In the genomic region with DNA sequence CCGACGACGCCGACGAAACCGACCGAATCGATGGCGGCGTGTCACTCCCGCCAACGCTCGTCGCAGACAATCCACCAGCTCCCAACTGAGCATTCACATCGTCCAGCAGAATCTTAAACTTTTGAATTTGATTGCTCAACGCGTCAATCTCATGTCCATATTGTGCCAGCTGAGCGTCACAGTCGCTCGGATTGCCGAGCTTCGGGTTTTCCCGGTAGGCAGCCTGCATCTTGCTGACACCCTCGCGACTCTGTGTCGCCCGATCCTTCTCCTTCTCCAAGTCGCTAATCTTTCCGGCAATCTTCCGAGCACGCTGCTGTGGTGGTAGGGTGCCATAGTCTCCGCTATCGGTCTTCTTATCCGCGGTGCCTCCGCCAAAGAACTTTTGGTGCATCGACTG, we compare ENCODE assay signal across 3 worm cellular contexts.
A peak's percentile ranks its signal among the peaks of the same experiment; 100 is the strongest.
TF ChIP-seq lines count a peak whose summit lies in the region.

No protein-coding gene starts in this region.

TF ChIP-seq in whole organism, L4 larva, 104 proteins besides CTCF, POLR2A, EP300 and RAD21:
- TF ChIP-seq set-16 (GFP tag; IDR thresholded peaks at IDR 0.05; lab: Robert Waterston, UW) (peak; percentile 80), duxl-1 (tag; optimal IDR thresholded peaks at IDR 0.05; lab: Kevin White, UChicago; ENCODE audit: poor library complexity) (no peak), zfp-3 (GFP tag; conservative IDR thresholded peaks at IDR 0.05; lab: Robert Waterston, UW) (no peak), aha-1 (tag; lab: Kevin White, UChicago) (peak; percentile 48)
TF ChIP-seq in whole organism, L4 larva: peak in this region for 2.

TF ChIP-seq in whole organism, late embryonic, 69 proteins besides CTCF, POLR2A, EP300 and RAD21:
- TF ChIP-seq ama-1 (optimal IDR thresholded peaks at IDR 0.05; lab: Kevin White, UChicago) (no peak), ztf-16 (tag; optimal IDR thresholded peaks at IDR 0.05; lab: Kevin White, UChicago) (no peak), odd-2 (tag; optimal IDR thresholded peaks at IDR 0.05; lab: Kevin White, UChicago) (no peak), nhr-11 (tag; optimal IDR thresholded peaks at IDR 0.05; lab: Kevin White, UChicago) (no peak), ceh-48 (tag; optimal IDR thresholded peaks at IDR 0.05; lab: Kevin White, UChicago) (no peak), sdc-2 (tag; optimal IDR thresholded peaks at IDR 0.05; lab: Kevin White, UChicago) (peak; percentile 7), unc-86 (tag; optimal IDR thresholded peaks at IDR 0.05; lab: Kevin White, UChicago) (no peak), lin-11 (tag; optimal IDR thresholded peaks at IDR 0.05; lab: Kevin White, UChicago) (no peak), dve-1 (tag; optimal IDR thresholded peaks at IDR 0.05; lab: Kevin White, UChicago) (no peak)

TF ChIP-seq in whole organism, young adult, 124 proteins besides CTCF, POLR2A, EP300 and RAD21:
- TF ChIP-seq dpff-1 (tag; optimal IDR thresholded peaks at IDR 0.05; lab: Kevin White, UChicago) (no peak), pbrm-1 (GFP tag; IDR thresholded peaks at IDR 0.05; lab: Robert Waterston, UW) (no peak), xnd-1 (tag; optimal IDR thresholded peaks at IDR 0.05; lab: Kevin White, UChicago) (no peak), madf-8 (GFP tag; conservative IDR thresholded peaks at IDR 0.05; lab: Robert Waterston, UW) (no peak), F23B12.7 (tag; optimal IDR thresholded peaks at IDR 0.05; lab: Kevin White, UChicago; ENCODE audit: insufficient read depth) (no peak), unc-130 (GFP tag; optimal IDR thresholded peaks at IDR 0.05; lab: Kevin White, UChicago) (no peak), sptf-2 (GFP tag; optimal IDR thresholded peaks at IDR 0.05; lab: Kevin White, UChicago) (no peak), Y53G8AR.9 (GFP tag; conservative IDR thresholded peaks at IDR 0.05; lab: Robert Waterston, UW) (0 out of 2 replicates have a peak, but pooled peaks have one; percentile 25), Y95B8A.8 (GFP tag; IDR thresholded peaks at IDR 0.05; lab: Robert Waterston, UW) (no peak), dox-1 (GFP tag; IDR thresholded peaks at IDR 0.05; lab: Robert Waterston, UW) (no peak), zfh-2 (GFP tag; conservative IDR thresholded peaks at IDR 0.05; lab: Robert Waterston, UW) (peak; percentile 88), egrh-3 (GFP tag; IDR thresholded peaks at IDR 0.05; lab: Robert Waterston, UW) (peak; percentile 49; the same call in 1 of the 2 replicates), lin-26 (GFP tag; IDR thresholded peaks at IDR 0.05; lab: Robert Waterston, UW) (no peak), hlh-26 (GFP tag; conservative IDR thresholded peaks at IDR 0.05; lab: Robert Waterston, UW) (no peak), T07F8.4 (tag; optimal IDR thresholded peaks at IDR 0.05; lab: Kevin White, UChicago) (no peak), F55B11.4 (tag; optimal IDR thresholded peaks at IDR 0.05; lab: Kevin White, UChicago; ENCODE audit: borderline replicate concordance, insufficient read depth) (no peak), repo-1 (tag; optimal IDR thresholded peaks at IDR 0.05; lab: Kevin White, UChicago) (no peak), snpc-3.4 (tag; optimal IDR thresholded peaks at IDR 0.05; lab: Kevin White, UChicago) (no peak), nhr-120 (GFP tag; IDR thresholded peaks at IDR 0.05; lab: Robert Waterston, UW) (no peak), chd-7 (tag; optimal IDR thresholded peaks at IDR 0.05; lab: Kevin White, UChicago) (no peak), hsf-1 (GFP tag; IDR thresholded peaks at IDR 0.05; lab: Robert Waterston, UW) (no peak)
TF ChIP-seq in whole organism, young adult: peak in this region for 3.
